Worm (Caenorhabditis elegans): ENCODE measurements around the gene ipla-3.
A peak's percentile ranks its signal among the peaks of the same experiment; 100 is the strongest.

ipla-3 gene

DNA sequence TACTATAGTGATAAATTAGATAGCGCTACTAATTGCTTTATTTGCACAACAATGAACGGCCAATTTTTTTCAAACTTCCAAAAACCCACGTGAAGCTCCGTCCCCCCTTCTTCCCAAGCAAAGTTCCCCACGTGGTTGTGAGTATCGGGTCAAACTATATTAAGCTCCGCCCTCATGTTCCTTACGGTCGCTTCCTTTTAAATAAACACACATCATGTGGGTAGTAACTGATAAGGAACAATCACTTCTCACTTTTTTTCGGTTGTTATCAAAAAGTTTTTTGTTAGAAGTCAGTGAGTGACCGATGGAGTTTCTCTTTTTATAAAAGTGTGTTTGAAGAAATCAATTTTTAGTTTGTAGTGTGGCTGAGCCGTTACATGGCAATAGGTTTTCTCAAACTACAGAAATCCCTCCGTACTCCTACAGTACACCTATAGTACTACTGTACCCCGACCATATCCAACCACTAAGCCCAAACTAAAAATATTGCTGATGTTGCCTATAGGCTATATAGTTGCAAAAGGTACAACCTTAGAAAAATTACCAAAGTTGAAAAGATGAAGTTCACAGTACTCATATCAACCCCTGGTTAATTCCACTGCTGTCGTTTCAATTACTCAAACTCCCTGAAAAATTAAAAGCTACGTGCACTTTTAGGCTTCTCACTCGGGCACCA is 16.6 kb downstream of the ipla-3 start (continued):
- TF ChIP-seq hmg-20 (GFP tag; IDR thresholded peaks at IDR 0.05): no peak
- peak; percentile 29 for TF ChIP-seq tlf-1 (GFP tag; optimal IDR thresholded peaks at IDR 0.05)
- peak; percentile 43 for TF ChIP-seq lin-40 (tag; optimal IDR thresholded peaks at IDR 0.05)
- TF ChIP-seq ama-1 (optimal IDR thresholded peaks at IDR 0.05): peak; percentile 25
- TF ChIP-seq ama-1 (GFP tag; optimal IDR thresholded peaks at IDR 0.05): no peak
- no peak for TF ChIP-seq tbx-9 (tag; optimal IDR thresholded peaks at IDR 0.05; ENCODE audit: borderline replicate concordance)
- TF ChIP-seq bed-2 (GFP tag; IDR thresholded peaks at IDR 0.05): no peak
- TF ChIP-seq Y79H2A.3 (GFP tag; conservative IDR thresholded peaks at IDR 0.05): no peak
- TF ChIP-seq let-526 (GFP tag; IDR thresholded peaks at IDR 0.05): 0 out of 2 replicates have a peak, but pooled peaks have one; percentile 60
- no peak for TF ChIP-seq sptf-2 (GFP tag; optimal IDR thresholded peaks at IDR 0.05)
- peak; percentile 9; the same call in 1 of the 2 replicates for TF ChIP-seq hmg-1.2 (GFP tag; IDR thresholded peaks at IDR 0.05)
- TF ChIP-seq sdz-38 (tag; optimal IDR thresholded peaks at IDR 0.05): no peak
- TF ChIP-seq nhr-80 (tag; optimal IDR thresholded peaks at IDR 0.05): peak; percentile 73
- peak; percentile 12; the same call in 1 of the 2 replicates for TF ChIP-seq Y95B8A.8 (GFP tag; IDR thresholded peaks at IDR 0.05)
- TF ChIP-seq dpff-1 (tag; optimal IDR thresholded peaks at IDR 0.05): no peak
- TF ChIP-seq D2030.7 (GFP tag; IDR thresholded peaks at IDR 0.05): no peak

ce11 chrV:20711733-20712132 is 17.3 kb downstream of the ipla-3 start:
- TF ChIP-seq Y95B8A.8 (GFP tag; IDR thresholded peaks at IDR 0.05): no peak
- TF ChIP-seq ceh-58 (GFP tag; IDR thresholded peaks at IDR 0.05): no peak
- TF ChIP-seq unc-130 (GFP tag; optimal IDR thresholded peaks at IDR 0.05): no peak
- TF ChIP-seq hmg-1.2 (GFP tag; IDR thresholded peaks at IDR 0.05): peak; percentile 19; the same call in 1 of the 2 replicates
- TF ChIP-seq lir-1 (GFP tag; conservative IDR thresholded peaks at IDR 0.05): 0 out of 2 replicates have a peak, but pooled peaks have one; percentile 15
- 0 out of 2 replicates have a peak, but pooled peaks have one; percentile 27 for TF ChIP-seq C06A6.2 (GFP tag; conservative IDR thresholded peaks at IDR 0.05)
- no peak for TF ChIP-seq Y56A3A.18 (GFP tag; IDR thresholded peaks at IDR 0.05)
- TF ChIP-seq athp-1 (tag; optimal IDR thresholded peaks at IDR 0.05): no peak
- TF ChIP-seq K12H6.12 (tag; optimal IDR thresholded peaks at IDR 0.05): no peak
- no peak for TF ChIP-seq lsy-27 (tag; optimal IDR thresholded peaks at IDR 0.05; ENCODE audit: borderline replicate concordance, insufficient read depth)
- TF ChIP-seq cebp-1 (GFP tag; IDR thresholded peaks at IDR 0.05): peak; percentile 81
- peak; percentile 93 for TF ChIP-seq cebp-1 (tag; optimal IDR thresholded peaks at IDR 0.05)

ce11 chrV:20710642-20711041 is 18.4 kb downstream of the ipla-3 start:
- TF ChIP-seq madf-3 (GFP tag; IDR thresholded peaks at IDR 0.05) (no peak), ccch-3 (GFP tag; optimal IDR thresholded peaks at IDR 0.05) (no peak), cebp-1 (GFP tag; IDR thresholded peaks at IDR 0.05) (no peak), cebp-1 (tag; optimal IDR thresholded peaks at IDR 0.05) (peak; percentile 14), snpc-4 (GFP tag; optimal IDR thresholded peaks at IDR 0.05) (no peak), snpc-4 (tag; optimal IDR thresholded peaks at IDR 0.05) (no peak), K12H6.12 (tag; optimal IDR thresholded peaks at IDR 0.05) (peak; percentile 16), rpc-1 (optimal IDR thresholded peaks at IDR 0.05) (no peak), rpc-1 (tag; optimal IDR thresholded peaks at IDR 0.05) (no peak)

- TF ChIP-seq hmg-1.2 (GFP tag; IDR thresholded peaks at IDR 0.05) (peak; percentile 51; the same call in 1 of the 2 replicates), nhr-90 (tag; optimal IDR thresholded peaks at IDR 0.05) (no peak), atf-7 (tag; optimal IDR thresholded peaks at IDR 0.05) (peak; percentile 9), chd-7 (tag; optimal IDR thresholded peaks at IDR 0.05) (no peak), ztf-22 (GFP tag; optimal IDR thresholded peaks at IDR 0.05) (no peak), pbrm-1 (GFP tag; IDR thresholded peaks at IDR 0.05) (0 out of 2 replicates have a peak, but pooled peaks have one; percentile 52)
Measured at ce11 chrV:20710156-20710555, 18.9 kb downstream of the ipla-3 start.
